Fruit fly (Drosophila melanogaster): ENCODE results near the gene ppan.

The ppan gene

DNA sequence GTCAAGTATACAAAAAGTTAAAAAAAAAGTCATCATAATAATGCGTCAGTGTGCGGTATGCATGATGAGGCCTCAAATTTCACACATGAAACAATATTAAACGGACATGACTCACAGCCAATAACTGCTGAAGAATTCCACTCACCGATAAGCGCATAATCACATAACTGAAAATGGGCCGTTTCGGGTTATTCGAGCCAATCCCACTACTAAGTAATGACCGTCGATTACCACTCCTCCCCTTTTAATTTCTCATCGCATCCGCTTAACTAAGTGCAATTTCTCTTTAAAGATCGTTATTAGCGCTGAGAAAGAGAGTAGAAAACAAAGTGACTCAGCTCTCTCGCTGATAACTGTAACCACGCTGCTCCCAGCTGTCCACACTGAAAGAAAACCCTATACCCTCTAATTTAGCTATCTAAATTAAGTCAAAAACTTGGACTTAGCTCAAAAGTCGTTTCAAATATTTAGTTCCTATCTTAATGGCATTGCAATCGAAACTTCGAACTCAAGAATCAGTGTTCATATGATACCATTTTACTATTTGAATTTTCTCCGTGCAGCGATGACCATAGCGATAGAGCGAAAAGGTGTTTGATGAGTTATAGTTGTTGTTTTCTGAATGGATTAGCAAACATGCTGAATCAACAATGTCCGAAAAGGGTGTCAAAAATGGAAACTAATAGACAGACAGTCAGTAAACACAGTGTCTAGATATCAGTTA is 3.1 kb upstream of the ppan start (continued):
- TF ChIP-seq CG13296 (GFP tag; optimal IDR thresholded peaks at IDR 0.05) (peak; percentile 79), Rfx (GFP tag; IDR thresholded peaks at IDR 0.05) (peak; percentile 94), rib (GFP tag; IDR thresholded peaks at IDR 0.05) (peak; percentile 49; the same call in 1 of the 2 replicates), CG12659 (GFP tag; optimal IDR thresholded peaks at IDR 0.05) (peak; percentile 86), CG7786 (GFP tag; optimal IDR thresholded peaks at IDR 0.05) (peak; percentile 91), CG34376 (GFP tag; optimal IDR thresholded peaks at IDR 0.05) (no peak), kah (GFP tag; optimal IDR thresholded peaks at IDR 0.05) (peak; percentile 78), Hr39 (optimal IDR thresholded peaks at IDR 0.05) (no peak), CG1647 (GFP tag; optimal IDR thresholded peaks at IDR 0.05) (peak; percentile 92), CG11085 (GFP tag; IDR thresholded peaks at IDR 0.05) (peak; percentile 57; the same call in 1 of the 2 replicates), CG1024 (GFP tag; IDR thresholded peaks at IDR 0.05) (peak; percentile 74), tup (GFP tag; optimal IDR thresholded peaks at IDR 0.05) (peak; percentile 84), CG15514 (GFP tag; optimal IDR thresholded peaks at IDR 0.05) (peak; percentile 60), CG3407 (GFP tag; optimal IDR thresholded peaks at IDR 0.05) (peak; percentile 90), HLH3B (GFP tag; IDR thresholded peaks at IDR 0.05) (peak; percentile 87), CG18619 (GFP tag; optimal IDR thresholded peaks at IDR 0.05) (peak; percentile 88), CG3163 (GFP tag; optimal IDR thresholded peaks at IDR 0.05) (peak; percentile 81), dysf (GFP tag; IDR thresholded peaks at IDR 0.05) (peak; percentile 89), seq (GFP tag; IDR thresholded peaks at IDR 0.05) (peak; percentile 80), CG1792 (GFP tag; optimal IDR thresholded peaks at IDR 0.05) (peak; percentile 91), org-1 (GFP tag; optimal IDR thresholded peaks at IDR 0.05) (peak; percentile 89), CG10274 (GFP tag; optimal IDR thresholded peaks at IDR 0.05) (peak; percentile 74), CG11695 (GFP tag; IDR thresholded peaks at IDR 0.05) (peak; percentile 91), CG8765 (GFP tag; IDR thresholded peaks at IDR 0.05) (0 out of 2 replicates have a peak, but pooled peaks have one; percentile 47), CG17802 (tag; optimal IDR thresholded peaks at IDR 0.05) (peak; percentile 75), sr (GFP tag; IDR thresholded peaks at IDR 0.05) (peak; percentile 76; the same call in 2 of the 3 replicates), CG1603 (tag; optimal IDR thresholded peaks at IDR 0.05) (peak; percentile 93), Side (GFP tag; optimal IDR thresholded peaks at IDR 0.05) (peak; percentile 87), aop (GFP tag; IDR thresholded peaks at IDR 0.05) (peak; percentile 35; the same call in 1 of the 2 replicates), MESR4 (GFP tag; optimal IDR thresholded peaks at IDR 0.05) (peak; percentile 25), bowl (GFP tag; IDR thresholded peaks at IDR 0.05) (peak; percentile 70), onecut (GFP tag; IDR thresholded peaks at IDR 0.05) (peak; percentile 74), ham (GFP tag; IDR thresholded peaks at IDR 0.05) (peak; percentile 56; the same call in 1 of the 2 replicates), z (GFP tag; IDR thresholded peaks at IDR 0.05) (no peak), eyg (GFP tag; optimal IDR thresholded peaks at IDR 0.05) (peak; percentile 86), Abd-B (GFP tag; optimal IDR thresholded peaks at IDR 0.05) (peak; percentile 73), tna (GFP tag; IDR thresholded peaks at IDR 0.05; ENCODE audit: partially characterized antibody) (0 out of 2 replicates have a peak, but pooled peaks have one; percentile 7), CG1832 (GFP tag; optimal IDR thresholded peaks at IDR 0.05) (no peak), CG5953 (GFP tag; IDR thresholded peaks at IDR 0.05) (peak; percentile 87), CG9797 (GFP tag; optimal IDR thresholded peaks at IDR 0.05) (no peak), tio (GFP tag; optimal IDR thresholded peaks at IDR 0.05) (peak; percentile 84), grau (tag; optimal IDR thresholded peaks at IDR 0.05) (peak; percentile 88), CG32772 (GFP tag; IDR thresholded peaks at IDR 0.05) (peak; percentile 82), Bteb2 (GFP tag; optimal IDR thresholded peaks at IDR 0.05) (peak; percentile 89), CG12219 (GFP tag; optimal IDR thresholded peaks at IDR 0.05) (peak; percentile 90), Awh (GFP tag; IDR thresholded peaks at IDR 0.05) (peak; percentile 89), CG6813 (GFP tag; optimal IDR thresholded peaks at IDR 0.05) (peak; percentile 91), CG8944 (GFP tag; optimal IDR thresholded peaks at IDR 0.05) (peak; percentile 61), Dip3 (GFP tag; optimal IDR thresholded peaks at IDR 0.05) (peak; percentile 87), Lhr (GFP tag; optimal IDR thresholded peaks at IDR 0.05) (peak; percentile 67)
